Worm (Caenorhabditis elegans) whole organism, late embryonic: Measurements from ENCODE around the gene F15H10.5.
A peak's percentile ranks its signal among the peaks of the same experiment; 100 is the strongest.

Experiments
- C08G9.2 ChIP-seq: sonication (generic microtip); optimal IDR thresholded peaks from 2 replicates; lab custom pipeline; 2016; ENCODE audit warnings: mild to moderate bottlenecking, missing genetic modification characterization, moderate library complexity, missing compliant biosample characterization
- F13H6.1 ChIP-seq: sonication (generic microtip); optimal IDR thresholded peaks from 2 replicates; lab custom pipeline; 2016; ENCODE audit warnings: missing genetic modification characterization, missing compliant biosample characterization
- T23F11.4 ChIP-seq: fragments of 200-800 bp; sonication (Bioruptor generic); optimal IDR thresholded peaks from 2 replicates; lab custom pipeline; 2018; ENCODE audit warnings: mild to moderate bottlenecking, missing genetic modification characterization, missing compliant biosample characterization
- ahr-1 ChIP-seq: sonication (generic microtip); optimal IDR thresholded peaks from 2 replicates; lab custom pipeline; 2016; ENCODE audit warnings: missing genetic modification characterization, missing compliant biosample characterization
- ceh-18 ChIP-seq: sonication (generic microtip); optimal IDR thresholded peaks from 2 replicates; lab custom pipeline; 2016; ENCODE audit warnings: missing genetic modification characterization, missing compliant biosample characterization
- ceh-19 ChIP-seq: fragments of 200-800 bp; sonication (Bioruptor generic); optimal IDR thresholded peaks from 2 replicates; lab custom pipeline; 2018; ENCODE audit warnings: mild to moderate bottlenecking, missing genetic modification characterization, missing compliant biosample characterization
- ceh-2 ChIP-seq: sonication (generic microtip); optimal IDR thresholded peaks from 2 replicates; lab custom pipeline; 2016; ENCODE audit warnings: missing genotype, missing genetic modification characterization, missing compliant biosample characterization
- ceh-22 ChIP-seq: sonication (generic microtip); optimal IDR thresholded peaks from 2 replicates; lab custom pipeline; 2017; ENCODE audit warnings: missing biosample characterization, missing genetic modification characterization
- ceh-24 ChIP-seq: sonication (generic microtip); optimal IDR thresholded peaks from 2 replicates; lab custom pipeline; 2016; ENCODE audit warnings: mild to moderate bottlenecking, missing genetic modification characterization, missing compliant biosample characterization
- ceh-30 ChIP-seq: fragments of 150-350 bp; optimal IDR thresholded peaks from 2 replicates; lab custom pipeline; 2014; ENCODE audit warnings: missing biosample characterization, missing genetic modification characterization
- ceh-31 ChIP-seq: sonication (generic microtip); optimal IDR thresholded peaks from 2 replicates; lab custom pipeline; 2016; ENCODE audit warnings: missing genetic modification characterization, missing compliant biosample characterization
- ceh-34 ChIP-seq: sonication (generic microtip); optimal IDR thresholded peaks from 2 replicates; lab custom pipeline; 2016; ENCODE audit warnings: mild to moderate bottlenecking, missing genetic modification characterization, missing compliant biosample characterization
- ceh-45 ChIP-seq: fragments of 200-800 bp; sonication (Bioruptor generic); IDR thresholded peaks from 2 replicates; pipeline ENCODE4 v1.3.6; 2022; ENCODE audit warnings: missing genetic modification reagents, missing genetic modification characterization, missing compliant biosample characterization
- ceh-6 ChIP-seq: fragments of 200-800 bp; sonication (Bioruptor generic); optimal IDR thresholded peaks from 2 replicates; lab custom pipeline; 2018; ENCODE audit warnings: mild to moderate bottlenecking, missing genetic modification characterization, missing compliant biosample characterization
- ceh-9 ChIP-seq: sonication (generic microtip); optimal IDR thresholded peaks from 2 replicates; lab custom pipeline; 2016; ENCODE audit warnings: mild to moderate bottlenecking, missing genetic modification characterization, inconsistent platforms, missing compliant biosample characterization
- che-1 ChIP-seq: sonication (generic microtip); optimal IDR thresholded peaks from 2 replicates; lab custom pipeline; 2016; ENCODE audit warnings: mild to moderate bottlenecking, missing genetic modification characterization, missing compliant biosample characterization
- dmd-4 ChIP-seq: sonication (generic microtip); optimal IDR thresholded peaks from 2 replicates; lab custom pipeline; 2016; ENCODE audit warnings: borderline replicate concordance, missing genetic modification characterization, missing compliant biosample characterization
- dve-1 ChIP-seq: sonication (generic microtip); optimal IDR thresholded peaks from 2 replicates; lab custom pipeline; 2017; ENCODE audit warnings: antibody characterized with exemption, mild to moderate bottlenecking, missing genetic modification characterization, missing compliant biosample characterization
- elt-2 ChIP-seq: sonication (generic microtip); optimal IDR thresholded peaks from 2 replicates; lab custom pipeline; 2016; ENCODE audit warnings: missing genetic modification reagents, missing genetic modification characterization, missing compliant biosample characterization
- elt-4 ChIP-seq: sonication (generic microtip); optimal IDR thresholded peaks from 2 replicates; lab custom pipeline; 2016; ENCODE audit warnings: missing genetic modification characterization, missing compliant biosample characterization
- ets-4 ChIP-seq: sonication (generic microtip); optimal IDR thresholded peaks from 2 replicates; lab custom pipeline; 2016; ENCODE audit warnings: missing genetic modification characterization, missing compliant biosample characterization
- fkh-6 ChIP-seq: sonication (generic microtip); optimal IDR thresholded peaks from 2 replicates; lab custom pipeline; 2016; ENCODE audit warnings: missing genetic modification characterization, missing compliant biosample characterization
- hlh-13 ChIP-seq: fragments of 200-800 bp; sonication (Bioruptor generic); optimal IDR thresholded peaks from 2 replicates; lab custom pipeline; 2018; ENCODE audit warnings: mild to moderate bottlenecking, missing genetic modification characterization, missing compliant biosample characterization
- hlh-30 ChIP-seq: sonication (generic microtip); optimal IDR thresholded peaks from 2 replicates; lab custom pipeline; 2017; ENCODE audit warnings: antibody characterized with exemption, missing genetic modification characterization, missing compliant biosample characterization; ENCODE audit not compliant: insufficient read depth
- hlh-8 ChIP-seq: sonication (generic microtip); optimal IDR thresholded peaks from 2 replicates; lab custom pipeline; 2016; ENCODE audit warnings: missing genotype, missing genetic modification characterization, missing compliant biosample characterization
- lim-6 ChIP-seq: sonication (generic microtip); optimal IDR thresholded peaks from 2 replicates; lab custom pipeline; 2016; ENCODE audit warnings: missing genetic modification characterization, missing compliant biosample characterization
- madf-2 ChIP-seq: sonication (generic microtip); optimal IDR thresholded peaks from 2 replicates; lab custom pipeline; 2017; ENCODE audit warnings: missing genetic modification characterization, missing compliant biosample characterization
- mec-3 ChIP-seq: sonication (generic microtip); optimal IDR thresholded peaks from 2 replicates; lab custom pipeline; 2016; ENCODE audit warnings: borderline replicate concordance, missing genetic modification characterization, missing compliant biosample characterization
- nfya-1 ChIP-seq: sonication (generic microtip); optimal IDR thresholded peaks from 2 replicates; lab custom pipeline; 2017; ENCODE audit warnings: missing genetic modification characterization, mild to moderate bottlenecking, missing compliant biosample characterization, antibody characterized with exemption, moderate library complexity
- npax-4 ChIP-seq: sonication (generic microtip); optimal IDR thresholded peaks from 2 replicates; lab custom pipeline; 2016; ENCODE audit warnings: missing genetic modification characterization, missing compliant biosample characterization
- odd-2 ChIP-seq: sonication (generic microtip); optimal IDR thresholded peaks from 2 replicates; lab custom pipeline; 2017; ENCODE audit warnings: antibody characterized with exemption, mild to moderate bottlenecking, missing genetic modification characterization, missing compliant biosample characterization
- pag-3 ChIP-seq: sonication (generic microtip); optimal IDR thresholded peaks from 2 replicates; lab custom pipeline; 2016; ENCODE audit warnings: missing compliant biosample characterization, missing genetic modification characterization, borderline replicate concordance
- pax-1 ChIP-seq: fragments of 150-350 bp; optimal IDR thresholded peaks from 2 replicates; lab custom pipeline; 2014; ENCODE audit warnings: missing biosample characterization, missing genetic modification characterization
- pha-2 ChIP-seq: sonication (generic microtip); optimal IDR thresholded peaks from 2 replicates; lab custom pipeline; 2017; ENCODE audit warnings: mild to moderate bottlenecking, missing genetic modification characterization, missing compliant biosample characterization
- pha-4 ChIP-seq: fragments of 150-350 bp; optimal IDR thresholded peaks from 2 replicates; lab custom pipeline; 2018; ENCODE audit warnings: missing biosample characterization, missing genetic modification reagents, missing genetic modification characterization
- ref-2 ChIP-seq: sonication (generic microtip); optimal IDR thresholded peaks from 2 replicates; lab custom pipeline; 2016; ENCODE audit warnings: missing genetic modification characterization, missing compliant biosample characterization
- syd-9 ChIP-seq: sonication (generic microtip); optimal IDR thresholded peaks from 2 replicates; lab custom pipeline; 2016; ENCODE audit warnings: mild to moderate bottlenecking, missing genetic modification characterization, moderate library complexity, missing compliant biosample characterization
- tbx-7 ChIP-seq: sonication (generic microtip); optimal IDR thresholded peaks from 2 replicates; lab custom pipeline; 2016; ENCODE audit warnings: missing genotype, missing genetic modification characterization, missing compliant biosample characterization
- ttx-3 ChIP-seq: sonication (generic microtip); optimal IDR thresholded peaks from 2 replicates; lab custom pipeline; 2016; ENCODE audit warnings: missing genetic modification reagents, missing genetic modification characterization, missing compliant biosample characterization
- unc-42 ChIP-seq: sonication (generic microtip); optimal IDR thresholded peaks from 2 replicates; lab custom pipeline; 2016; ENCODE audit warnings: missing genotype, missing genetic modification characterization, missing compliant biosample characterization
- unc-55 ChIP-seq: sonication (generic microtip); optimal IDR thresholded peaks from 2 replicates; lab custom pipeline; 2017; ENCODE audit warnings: missing biosample characterization, missing genetic modification reagents, missing genetic modification characterization
- unc-86 ChIP-seq: sonication (generic microtip); optimal IDR thresholded peaks from 2 replicates; lab custom pipeline; 2016; ENCODE audit warnings: missing genetic modification characterization, missing compliant biosample characterization

The F15H10.5 gene

ce11 chrV:10466607-10467092, 47.8 kb upstream of the F15H10.5 start (continued):
- TF ChIP-seq pax-1 (tag; lab: Kevin White, UChicago) (peak; percentile 88), ahr-1 (tag; lab: Kevin White, UChicago) (no peak), unc-86 (tag; lab: Kevin White, UChicago) (no peak), ceh-18 (tag; lab: Kevin White, UChicago) (peak; percentile 95), ceh-22 (tag; lab: Kevin White, UChicago) (peak; percentile 12), madf-2 (no peak), T23F11.4 (GFP tag; lab: Kevin White, UChicago) (peak; percentile 2), elt-2 (tag; lab: Kevin White, UChicago) (peak; percentile 61), ceh-31 (peak; percentile 95), mec-3 (tag; lab: Kevin White, UChicago) (no peak), hlh-8 (tag; lab: Kevin White, UChicago) (no peak), ceh-19 (GFP tag; lab: Kevin White, UChicago) (no peak), ceh-30 (tag; lab: Kevin White, UChicago) (peak; percentile 45), npax-4 (tag; lab: Kevin White, UChicago) (no peak), lim-6 (peak; percentile 41), unc-42 (tag; lab: Kevin White, UChicago) (peak; percentile 92), dmd-4 (no peak), ceh-45 (GFP tag; lab: Robert Waterston, UW) (no peak), ceh-2 (peak; percentile 41)

ce11 chrV:10465478-10465877, 46.6 kb upstream of the F15H10.5 start:
- TF ChIP-seq ceh-22 (tag; lab: Kevin White, UChicago) (no peak), lim-6 (no peak), dve-1 (tag; lab: Kevin White, UChicago) (no peak), fkh-6 (tag; lab: Kevin White, UChicago) (no peak), ceh-6 (no peak), pha-2 (no peak), ttx-3 (no peak), che-1 (no peak), mec-3 (tag; lab: Kevin White, UChicago) (no peak), ref-2 (tag; lab: Kevin White, UChicago) (no peak), hlh-13 (no peak), ceh-24 (tag; lab: Kevin White, UChicago) (no peak), unc-55 (GFP tag; lab: Kevin White, UChicago) (no peak), tbx-7 (tag; lab: Kevin White, UChicago) (no peak), ets-4 (no peak)
- TF ChIP-seq, all 69 proteins: peak for 0

ce11 chrV:10464746-10465145, 45.9 kb upstream of the F15H10.5 start:
- TF ChIP-seq npax-4 (tag; lab: Kevin White, UChicago) (no peak), mec-3 (tag; lab: Kevin White, UChicago) (no peak), odd-2 (no peak), C08G9.2 (tag; lab: Kevin White, UChicago) (no peak), F13H6.1 (tag; lab: Kevin White, UChicago) (no peak), ceh-24 (tag; lab: Kevin White, UChicago) (no peak)

- TF ChIP-seq ttx-3 = no peak
- TF ChIP-seq pag-3 (tag; lab: Kevin White, UChicago) = no peak
- no peak for TF ChIP-seq elt-4 (tag; lab: Kevin White, UChicago)
- no peak for TF ChIP-seq ceh-34 (tag; lab: Kevin White, UChicago)
- TF ChIP-seq pax-1 (tag; lab: Kevin White, UChicago) = no peak
- no peak for TF ChIP-seq ceh-9 (tag; lab: Kevin White, UChicago)
- TF ChIP-seq ref-2 (tag; lab: Kevin White, UChicago) = no peak
- no peak for TF ChIP-seq odd-2
- TF ChIP-seq unc-86 (tag; lab: Kevin White, UChicago) = no peak
- no peak for TF ChIP-seq pha-4
- TF ChIP-seq nfya-1 (tag; lab: Kevin White, UChicago) = no peak
- TF ChIP-seq syd-9 (tag; lab: Kevin White, UChicago) = no peak
- no peak for TF ChIP-seq dve-1 (tag; lab: Kevin White, UChicago)
- no peak for TF ChIP-seq ceh-31
- TF ChIP-seq hlh-13 = no peak
- no peak for TF ChIP-seq ahr-1 (tag; lab: Kevin White, UChicago)
- TF ChIP-seq tbx-7 (tag; lab: Kevin White, UChicago) = no peak
- TF ChIP-seq ceh-6 = no peak
- TF ChIP-seq hlh-30 (tag; lab: Kevin White, UChicago) = no peak
Measured at ce11 chrV:10464160-10464559, 45.3 kb upstream of the F15H10.5 start.
